Fruit fly (Drosophila melanogaster) whole organism, embryonic: ENCODE measurements around the gene jhamt.
A peak's percentile ranks its signal among the peaks of the same experiment; 100 is the strongest.

ENCODE experiments used
- ATbp ChIP-seq: fragments of 200-800 bp; sonication (Bioruptor generic); optimal IDR thresholded peaks from 2 replicates; lab custom pipeline; 2017; ENCODE audit warnings: missing biosample characterization, mild to moderate bottlenecking, missing genetic modification characterization, missing genetic modification reagents
- Aef1 ChIP-seq: fragments of 200-800 bp; sonication (Bioruptor generic); IDR thresholded peaks from 3 replicates; pipeline ENCODE4 v1.3.6; 2022; ENCODE audit warnings: missing biosample characterization, missing genetic modification characterization
- Bteb2 ChIP-seq: fragments of 200-800 bp; sonication (Bioruptor generic); optimal IDR thresholded peaks from 2 replicates; lab custom pipeline; 2016; ENCODE audit warnings: missing biosample characterization, missing genetic modification characterization
- CG10366 ChIP-seq: fragments of 200-800 bp; sonication (Bioruptor generic); IDR thresholded peaks from 2 replicates; pipeline ENCODE4 v1.3.6; 2022; ENCODE audit warnings: missing biosample characterization, missing genetic modification characterization
- CG10543 ChIP-seq: fragments of 200-800 bp; sonication (Bioruptor generic); optimal IDR thresholded peaks from 3 replicates; lab custom pipeline; 2017; ENCODE audit warnings: missing biosample characterization, mild to moderate bottlenecking, missing genetic modification characterization, moderate library complexity
- CG10979 ChIP-seq: fragments of 200-800 bp; sonication (Bioruptor generic); optimal IDR thresholded peaks from 2 replicates; lab custom pipeline; 2018; ENCODE audit warnings: missing biosample characterization, mild to moderate bottlenecking, missing genetic modification characterization, moderate library complexity
- CG12155 ChIP-seq: fragments of 200-800 bp; sonication (Bioruptor generic); optimal IDR thresholded peaks from 3 replicates; lab custom pipeline; 2016; ENCODE audit warnings: missing biosample characterization, missing genetic modification characterization
- CG14667 ChIP-seq: fragments of 200-800 bp; sonication (Bioruptor generic); IDR thresholded peaks from 2 replicates; pipeline ENCODE4 v1.3.6; 2022; ENCODE audit warnings: missing biosample characterization, missing genetic modification characterization
- CG15514 ChIP-seq: fragments of 200-800 bp; sonication (Bioruptor generic); optimal IDR thresholded peaks from 3 replicates; lab custom pipeline; 2017; ENCODE audit warnings: missing biosample characterization, missing genetic modification characterization, mild to moderate bottlenecking, moderate library complexity, missing genetic modification reagents
- CG1647 ChIP-seq: fragments of 200-800 bp; sonication (Bioruptor generic); optimal IDR thresholded peaks from 3 replicates; lab custom pipeline; 2016; ENCODE audit warnings: missing biosample characterization, missing genetic modification characterization
- CG16815 ChIP-seq: fragments of 200-800 bp; sonication (Bioruptor generic); optimal IDR thresholded peaks from 3 replicates; lab custom pipeline; 2017; ENCODE audit warnings: missing biosample characterization, mild to moderate bottlenecking, missing genetic modification characterization
- CG17186 ChIP-seq: fragments of 200-800 bp; sonication (Bioruptor generic); optimal IDR thresholded peaks from 3 replicates; lab custom pipeline; 2017; ENCODE audit warnings: missing biosample characterization, missing genetic modification reagents, missing genetic modification characterization
- CG2875 ChIP-seq: fragments of 200-800 bp; sonication (Bioruptor generic); optimal IDR thresholded peaks from 2 replicates; lab custom pipeline; 2017; ENCODE audit warnings: missing biosample characterization, mild to moderate bottlenecking, missing genetic modification characterization, missing genetic modification reagents
- CG42726 ChIP-seq: fragments of 200-800 bp; sonication (Bioruptor generic); IDR thresholded peaks from 2 replicates; pipeline ENCODE4 v1.3.6; 2022; ENCODE audit warnings: missing biosample characterization, missing genetic modification characterization; ENCODE audit not compliant: partially characterized antibody
- CG4424 ChIP-seq: fragments of 200-800 bp; sonication (Bioruptor generic); optimal IDR thresholded peaks from 3 replicates; lab custom pipeline; 2016; ENCODE audit warnings: missing biosample characterization, missing genetic modification characterization
- CG4820 ChIP-seq: fragments of 200-800 bp; sonication (Bioruptor generic); optimal IDR thresholded peaks from 3 replicates; lab custom pipeline; 2016; ENCODE audit warnings: missing biosample characterization, missing genetic modification characterization
- CG4854 ChIP-seq: fragments of 200-800 bp; sonication (Bioruptor generic); optimal IDR thresholded peaks from 2 replicates; lab custom pipeline; 2016; ENCODE audit warnings: missing biosample characterization, missing genetic modification characterization, inconsistent platforms
- CG6689 ChIP-seq: fragments of 200-800 bp; sonication (Bioruptor generic); IDR thresholded peaks from 2 replicates; pipeline ENCODE4 v1.3.6; 2022; ENCODE audit warnings: missing biosample characterization, missing genetic modification characterization
- CG6765 ChIP-seq: fragments of 200-800 bp; sonication (Bioruptor generic); optimal IDR thresholded peaks from 3 replicates; lab custom pipeline; 2017; ENCODE audit warnings: missing biosample characterization, mild to moderate bottlenecking, missing genetic modification characterization
- CG6813 ChIP-seq: fragments of 200-800 bp; sonication (Bioruptor generic); optimal IDR thresholded peaks from 2 replicates; lab custom pipeline; 2017; ENCODE audit warnings: missing biosample characterization, missing genetic modification characterization, mild to moderate bottlenecking, moderate library complexity, missing genetic modification reagents
- CG7839 ChIP-seq: fragments of 200-800 bp; sonication (Bioruptor generic); optimal IDR thresholded peaks from 3 replicates; lab custom pipeline; 2018; ENCODE audit warnings: missing biosample characterization, mild to moderate bottlenecking, missing genetic modification characterization, moderate library complexity
- CG8765 ChIP-seq: fragments of 200-800 bp; sonication (Bioruptor generic); IDR thresholded peaks from 2 replicates; pipeline ENCODE4 v1.3.6; 2022; ENCODE audit warnings: missing biosample characterization, missing genetic modification characterization
- CG9727 ChIP-seq: fragments of 200-800 bp; sonication (Bioruptor generic); optimal IDR thresholded peaks from 3 replicates; lab custom pipeline; 2017; ENCODE audit warnings: missing biosample characterization, mild to moderate bottlenecking, missing genetic modification characterization
- Dbx ChIP-seq: fragments of 200-800 bp; sonication (Bioruptor generic); IDR thresholded peaks from 3 replicates; pipeline ENCODE4 v1.3.6; 2022; ENCODE audit warnings: missing biosample characterization, missing genetic modification characterization
- Dip3 ChIP-seq: fragments of 200-800 bp; sonication (Bioruptor generic); optimal IDR thresholded peaks from 3 replicates; lab custom pipeline; 2016; ENCODE audit warnings: missing biosample characterization, missing genetic modification characterization
- E2f1 ChIP-seq: fragments of 200-800 bp; sonication (Bioruptor generic); IDR thresholded peaks from 2 replicates; pipeline ENCODE4 v1.3.6; 2022; ENCODE audit warnings: missing biosample characterization, missing genetic modification characterization
- E2f2 ChIP-seq: fragments of 200-800 bp; sonication (Bioruptor generic); IDR thresholded peaks from 2 replicates; pipeline ENCODE4 v1.3.6; 2022; ENCODE audit warnings: missing biosample characterization, missing genetic modification characterization
- Ets65A ChIP-seq: fragments of 200-800 bp; sonication (Bioruptor generic); peaks from one replicate; lab custom pipeline; 2016; ENCODE audit warnings: missing biosample characterization, missing genetic modification characterization
- H15 ChIP-seq: fragments of 200-800 bp; sonication (Bioruptor generic); IDR thresholded peaks from 3 replicates; pipeline ENCODE4 v1.3.6; 2022; ENCODE audit warnings: missing biosample characterization, missing genetic modification characterization
- HmgZ ChIP-seq: fragments of 200-800 bp; sonication (Bioruptor generic); optimal IDR thresholded peaks from 2 replicates; lab custom pipeline; 2018; ENCODE audit warnings: missing biosample characterization, mild to moderate bottlenecking, missing genetic modification characterization
- MTF-1 ChIP-seq: fragments of 200-800 bp; sonication (Bioruptor generic); optimal IDR thresholded peaks from 2 replicates; lab custom pipeline; 2018; ENCODE audit warnings: missing biosample characterization, mild to moderate bottlenecking, missing genetic modification characterization, borderline replicate concordance
- Mad ChIP-seq: fragments of 200-800 bp; sonication (Bioruptor generic); optimal IDR thresholded peaks from 2 replicates; lab custom pipeline; 2016; ENCODE audit warnings: missing biosample characterization, missing genetic modification characterization
- Nf-YA ChIP-seq: fragments of 200-800 bp; sonication (Bioruptor generic); IDR thresholded peaks from 2 replicates; pipeline ENCODE4 v1.3.6; 2022; ENCODE audit warnings: missing biosample characterization, missing genetic modification characterization
- Sry-β ChIP-seq: fragments of 200-800 bp; sonication (Bioruptor generic); optimal IDR thresholded peaks from 2 replicates; lab custom pipeline; 2018; ENCODE audit warnings: missing biosample characterization, mild to moderate bottlenecking, missing genetic modification characterization, moderate library complexity
- Ssrp ChIP-seq: fragments of 200-800 bp; sonication (Bioruptor generic); optimal IDR thresholded peaks from 2 replicates; lab custom pipeline; 2018; ENCODE audit warnings: missing biosample characterization, mild to moderate bottlenecking, missing genetic modification characterization, moderate library complexity
- Xrp1 ChIP-seq: fragments of 200-800 bp; sonication (Bioruptor generic); IDR thresholded peaks from 2 replicates; pipeline ENCODE4 v1.3.6; 2022; ENCODE audit warnings: missing biosample characterization, missing genetic modification characterization
- ac ChIP-seq: fragments of 200-800 bp; sonication (Bioruptor generic); optimal IDR thresholded peaks from 3 replicates; lab custom pipeline; 2017; ENCODE audit warnings: missing biosample characterization, mild to moderate bottlenecking, missing genetic modification characterization
- chinmo ChIP-seq: fragments of 200-800 bp; sonication (Bioruptor generic); IDR thresholded peaks from 4 replicates; pipeline ENCODE4 v1.3.6; 2022; ENCODE audit warnings: missing biosample characterization, missing genetic modification characterization; ENCODE audit not compliant: partially characterized antibody
- emc ChIP-seq: fragments of 200-800 bp; sonication (Bioruptor generic); optimal IDR thresholded peaks from 2 replicates; lab custom pipeline; 2016; ENCODE audit warnings: missing biosample characterization, missing genetic modification characterization
- fd96Cb ChIP-seq: fragments of 200-800 bp; sonication (Bioruptor generic); optimal IDR thresholded peaks from 2 replicates; lab custom pipeline; 2018; ENCODE audit warnings: missing biosample characterization, mild to moderate bottlenecking, missing genetic modification characterization, moderate library complexity
- gsb-n ChIP-seq: fragments of 200-800 bp; sonication (Bioruptor generic); optimal IDR thresholded peaks from 3 replicates; lab custom pipeline; 2018; ENCODE audit warnings: missing biosample characterization, mild to moderate bottlenecking, missing genetic modification characterization
- hbn ChIP-seq: fragments of 200-800 bp; sonication (Bioruptor generic); IDR thresholded peaks from 2 replicates; pipeline ENCODE4 v1.3.6; 2022; ENCODE audit warnings: missing biosample characterization, missing genetic modification characterization; ENCODE audit not compliant: partially characterized antibody
- her ChIP-seq: fragments of 200-800 bp; sonication (Bioruptor generic); optimal IDR thresholded peaks from 2 replicates; lab custom pipeline; 2016; ENCODE audit warnings: missing biosample characterization, missing genetic modification characterization
- lbe ChIP-seq: fragments of 200-800 bp; sonication (Bioruptor generic); optimal IDR thresholded peaks from 2 replicates; lab custom pipeline; 2016; ENCODE audit warnings: missing biosample characterization, mild to moderate bottlenecking, missing genetic modification characterization
- nom ChIP-seq: fragments of 200-800 bp; sonication (Bioruptor generic); optimal IDR thresholded peaks from 2 replicates; lab custom pipeline; 2017; ENCODE audit warnings: missing biosample characterization, missing genetic modification characterization, mild to moderate bottlenecking, moderate library complexity, missing genetic modification reagents
- pho ChIP-seq: fragments of 200-800 bp; sonication (Bioruptor generic); optimal IDR thresholded peaks from 2 replicates; lab custom pipeline; 2016; ENCODE audit warnings: missing biosample characterization, missing genetic modification characterization
- shn ChIP-seq: fragments of 200-800 bp; sonication (Bioruptor generic); optimal IDR thresholded peaks from 3 replicates; lab custom pipeline; 2016; ENCODE audit warnings: missing biosample characterization, missing genetic modification characterization
- sqz ChIP-seq: fragments of 200-800 bp; sonication (Bioruptor generic); optimal IDR thresholded peaks from 3 replicates; lab custom pipeline; 2018; ENCODE audit warnings: missing biosample characterization, mild to moderate bottlenecking, missing genetic modification characterization
- tgo ChIP-seq: fragments of 200-800 bp; sonication (Bioruptor generic); IDR thresholded peaks from 3 replicates; pipeline ENCODE4 v1.3.6; 2022; ENCODE audit warnings: missing biosample characterization, missing genetic modification characterization
- tin ChIP-seq: fragments of 200-800 bp; sonication (Bioruptor generic); optimal IDR thresholded peaks from 3 replicates; lab custom pipeline; 2016; ENCODE audit warnings: missing biosample characterization, missing genetic modification characterization
- zen2 ChIP-seq: fragments of 200-800 bp; sonication (Bioruptor generic); IDR thresholded peaks from 3 replicates; pipeline ENCODE4 v1.3.6; 2022; ENCODE audit warnings: missing biosample characterization, missing genetic modification characterization; ENCODE audit not compliant: partially characterized antibody

The jhamt gene

DNA sequence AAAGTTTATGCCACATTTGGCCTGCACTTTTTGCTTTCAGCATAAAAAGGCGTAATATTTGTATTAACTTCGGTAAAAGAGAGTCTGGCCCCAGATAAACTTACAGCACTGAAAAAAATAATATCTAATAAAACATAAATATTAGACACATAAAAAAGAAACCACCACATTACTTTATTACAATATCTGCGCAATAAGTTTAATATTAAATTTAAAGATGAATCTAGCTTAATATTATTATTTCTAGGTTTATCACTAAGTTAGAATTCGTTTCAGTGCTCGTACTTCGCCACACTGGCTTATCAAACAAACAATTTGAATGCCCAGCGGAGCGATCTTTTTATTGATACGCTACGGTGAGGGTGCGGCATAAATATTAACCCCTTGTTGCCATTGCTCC is 7.8 kb upstream of the jhamt start (continued):
- TF ChIP-seq ac (GFP tag; lab: Kevin White, UChicago): no peak
- TF ChIP-seq lbe (GFP tag; lab: Kevin White, UChicago): no peak
- TF ChIP-seq CG4854 (GFP tag; lab: Kevin White, UChicago): no peak
- TF ChIP-seq CG10366 (GFP tag; lab: Robert Waterston, UW): no peak
- peak; percentile 49 for TF ChIP-seq E2f1 (GFP tag; lab: Robert Waterston, UW)
- no peak for TF ChIP-seq Nf-YA
- peak; percentile 54; the same call in 1 of the 2 replicates for TF ChIP-seq Xrp1 (GFP tag; lab: Robert Waterston, UW)
- 0 out of 2 replicates have a peak, but pooled peaks have one; percentile 38 for TF ChIP-seq CG6689 (GFP tag; lab: Robert Waterston, UW)
- TF ChIP-seq fd96Cb: peak; percentile 24
- TF ChIP-seq nom (GFP tag; lab: Kevin White, UChicago): no peak
- peak; percentile 25 for TF ChIP-seq ATbp (GFP tag; lab: Kevin White, UChicago)
- TF ChIP-seq CG4424: peak; percentile 10
- TF ChIP-seq CG1647 (GFP tag; lab: Kevin White, UChicago): no peak
- TF ChIP-seq Dbx (GFP tag; lab: Robert Waterston, UW): no peak
- TF ChIP-seq CG6813 (GFP tag; lab: Kevin White, UChicago): no peak
- no peak for TF ChIP-seq CG14667 (GFP tag; lab: Robert Waterston, UW)
- no peak for TF ChIP-seq CG2875
- peak; percentile 37 for TF ChIP-seq sqz
- TF ChIP-seq shn (GFP tag; lab: Kevin White, UChicago): no peak
- no peak for TF ChIP-seq Sry-β
- TF ChIP-seq hbn: no peak
- no peak for TF ChIP-seq MTF-1 (GFP tag; lab: Kevin White, UChicago)
- no peak for TF ChIP-seq pho
- no peak for TF ChIP-seq Mad
- no peak for TF ChIP-seq CG12155 (GFP tag; lab: Kevin White, UChicago)
- TF ChIP-seq chinmo: no peak
- TF ChIP-seq gsb-n (tag; lab: Kevin White, UChicago): peak; percentile 72
- no peak for TF ChIP-seq CG8765 (GFP tag; lab: Robert Waterston, UW)
- no peak for TF ChIP-seq Ets65A (GFP tag; lab: Kevin White, UChicago)
- no peak for TF ChIP-seq tin
- no peak for TF ChIP-seq CG6765
- peak; percentile 1 for TF ChIP-seq Ssrp (tag; lab: Kevin White, UChicago)
- no peak for TF ChIP-seq CG4820 (GFP tag; lab: Kevin White, UChicago)
- TF ChIP-seq H15 (GFP tag; lab: Robert Waterston, UW): no peak
- TF ChIP-seq her (GFP tag; lab: Kevin White, UChicago): no peak
- TF ChIP-seq CG17186 (GFP tag; lab: Kevin White, UChicago): no peak
- peak; percentile 42 for TF ChIP-seq CG10979 (tag; lab: Kevin White, UChicago)
- no peak for TF ChIP-seq Bteb2 (GFP tag; lab: Kevin White, UChicago)
- TF ChIP-seq CG10543 (GFP tag; lab: Kevin White, UChicago): no peak
- TF ChIP-seq emc (GFP tag; lab: Kevin White, UChicago): no peak
- no peak for TF ChIP-seq Aef1
- no peak for TF ChIP-seq HmgZ
- no peak for TF ChIP-seq E2f2 (GFP tag; lab: Robert Waterston, UW)
- TF ChIP-seq tgo: peak; percentile 41; the same call in 1 of the 3 replicates
- no peak for TF ChIP-seq zen2 (GFP tag; lab: Robert Waterston, UW)
- no peak for TF ChIP-seq CG42726 (GFP tag; lab: Robert Waterston, UW)
- TF ChIP-seq CG16815: no peak
- TF ChIP-seq Dip3 (GFP tag; lab: Kevin White, UChicago): no peak
- TF ChIP-seq CG7839 (tag; lab: Kevin White, UChicago): peak; percentile 38
- peak; percentile 15 for TF ChIP-seq CG9727
- TF ChIP-seq CG15514 (GFP tag; lab: Kevin White, UChicago): peak; percentile 3
